Fruit fly (Drosophila melanogaster) whole organism, prepupa: ENCODE measurements around the gene CG8765.

Experiments
- CG11762 ChIP-seq: fragments of 200-800 bp; sonication (Bioruptor generic); optimal IDR thresholded peaks from 3 replicates; lab custom pipeline; 2016; ENCODE audit warnings: missing biosample characterization, missing genetic modification characterization; ENCODE audit not compliant: insufficient read depth
- CG31627 ChIP-seq: fragments of 200-800 bp; sonication (Bioruptor generic); optimal IDR thresholded peaks from 3 replicates; lab custom pipeline; 2016; ENCODE audit warnings: missing biosample characterization, missing genetic modification characterization
- CG6792 ChIP-seq: fragments of 200-800 bp; sonication (Bioruptor generic); optimal IDR thresholded peaks from 3 replicates; lab custom pipeline; 2016; ENCODE audit warnings: missing biosample characterization, missing genetic modification characterization
- CG6854 ChIP-seq: fragments of 200-800 bp; sonication (Bioruptor generic); optimal IDR thresholded peaks from 2 replicates; lab custom pipeline; 2017; ENCODE audit warnings: missing biosample characterization, mild to moderate bottlenecking, missing genetic modification characterization
- Lpt ChIP-seq: fragments of 200-800 bp; sonication (Bioruptor generic); optimal IDR thresholded peaks from 3 replicates; lab custom pipeline; 2016; ENCODE audit warnings: missing biosample characterization, missing genetic modification characterization
- Sox102F ChIP-seq: fragments of 200-800 bp; sonication (Bioruptor generic); optimal IDR thresholded peaks from 2 replicates; lab custom pipeline; 2016; ENCODE audit warnings: missing biosample characterization, mild to moderate bottlenecking, missing genetic modification characterization
- Sox15 ChIP-seq: fragments of 200-800 bp; sonication (Bioruptor generic); optimal IDR thresholded peaks from 3 replicates; lab custom pipeline; 2016; ENCODE audit warnings: missing biosample characterization, missing genetic modification characterization
- dsx ChIP-seq: fragments of 200-800 bp; optimal IDR thresholded peaks from 3 replicates; lab custom pipeline; 2019; ENCODE audit warnings: missing biosample characterization, mild to moderate bottlenecking, missing genetic modification characterization, moderate library complexity; ENCODE audit not compliant: poor library complexity, severe bottlenecking
- vri ChIP-seq: fragments of 200-800 bp; sonication (Bioruptor generic); optimal IDR thresholded peaks from 3 replicates; lab custom pipeline; 2016; ENCODE audit warnings: missing biosample characterization, mild to moderate bottlenecking, missing genetic modification characterization

- TF ChIP-seq dsx (no peak), CG11762 (GFP tag; lab: Kevin White, UChicago) (no peak), Sox102F (no peak), Lpt (GFP tag; lab: Kevin White, UChicago) (no peak), vri (GFP tag; lab: Kevin White, UChicago) (no peak), CG6792 (GFP tag; lab: Kevin White, UChicago) (no peak), CG6854 (GFP tag; lab: Kevin White, UChicago) (no peak), CG31627 (no peak), Sox15 (GFP tag; lab: Kevin White, UChicago) (no peak)
Measured at dm6 chr3L:19683520-19683919, 3.6 kb downstream of the CG8765 start.
